Worm (Caenorhabditis elegans): ENCODE data around the gene Y51A2B.16.
"Not testable (repeated sequence)": the region's sequence is repeated elsewhere in the genome, so short reads cannot be mapped to it uniquely, and the experiment has no call there.

Gene Y51A2B.16

ce11 chrV:18420797-18421196 lies 23.1 kb upstream of the Y51A2B.16 start, which contains the start of gene srj-26:
Gene srj-26 (plus strand): TSS chrV:18421097.
- TF ChIP-seq med-1 (GFP tag; optimal IDR thresholded peaks at IDR 0.05; ENCODE audit: insufficient read depth) (no peak), ztf-29 (GFP tag; IDR thresholded peaks at IDR 0.05) (no peak), T22C8.4 (GFP tag; IDR thresholded peaks at IDR 0.05) (no peak), tab-1 (GFP tag; IDR thresholded peaks at IDR 0.05) (no peak), klf-2 (GFP tag; conservative IDR thresholded peaks at IDR 0.05) (no peak), flt-1 (GFP tag; IDR thresholded peaks at IDR 0.05) (no peak), ref-1 (GFP tag; conservative IDR thresholded peaks at IDR 0.05) (no peak), ztf-23 (GFP tag; IDR thresholded peaks at IDR 0.05) (no peak), cog-1 (tag; optimal IDR thresholded peaks at IDR 0.05) (no peak)

ce11 chrV:18414051-18414450 lies 16.3 kb upstream of the Y51A2B.16 start, which contains the start of gene txt-8:
Gene txt-8 (plus strand): TSS chrV:18414351.
- TF ChIP-seq tab-1 (GFP tag; IDR thresholded peaks at IDR 0.05) (no peak), ztf-29 (GFP tag; IDR thresholded peaks at IDR 0.05) (no peak), ztf-23 (GFP tag; IDR thresholded peaks at IDR 0.05) (no peak), ref-1 (GFP tag; conservative IDR thresholded peaks at IDR 0.05) (no peak), T22C8.4 (GFP tag; IDR thresholded peaks at IDR 0.05) (no peak), cog-1 (tag; optimal IDR thresholded peaks at IDR 0.05) (no peak), flt-1 (GFP tag; IDR thresholded peaks at IDR 0.05) (no peak), med-1 (GFP tag; optimal IDR thresholded peaks at IDR 0.05; ENCODE audit: insufficient read depth) (no peak), klf-2 (GFP tag; conservative IDR thresholded peaks at IDR 0.05) (no peak)

ce11 chrV:18412887-18413286 lies 15.2 kb upstream of the Y51A2B.16 start, which contains the start of gene ZK262.2:
Gene ZK262.2 (minus strand): TSS chrV:18412987.
- TF ChIP-seq ztf-23 (GFP tag; IDR thresholded peaks at IDR 0.05) (no peak), tab-1 (GFP tag; IDR thresholded peaks at IDR 0.05) (no peak), klf-2 (GFP tag; conservative IDR thresholded peaks at IDR 0.05) (no peak), flt-1 (GFP tag; IDR thresholded peaks at IDR 0.05) (no peak), ref-1 (GFP tag; conservative IDR thresholded peaks at IDR 0.05) (no peak), T22C8.4 (GFP tag; IDR thresholded peaks at IDR 0.05) (no peak), cog-1 (tag; optimal IDR thresholded peaks at IDR 0.05) (no peak), med-1 (GFP tag; optimal IDR thresholded peaks at IDR 0.05; ENCODE audit: insufficient read depth) (no peak), ztf-29 (GFP tag; IDR thresholded peaks at IDR 0.05) (no peak)

- TF ChIP-seq T22C8.4 (GFP tag; IDR thresholded peaks at IDR 0.05) (no peak), flt-1 (GFP tag; IDR thresholded peaks at IDR 0.05) (no peak), ref-1 (GFP tag; conservative IDR thresholded peaks at IDR 0.05) (no peak), ztf-23 (GFP tag; IDR thresholded peaks at IDR 0.05) (no peak), ztf-29 (GFP tag; IDR thresholded peaks at IDR 0.05) (no peak)
Observed at ce11 chrV:18412351-18412750, 14.6 kb upstream of the Y51A2B.16 start.

- no peak for TF ChIP-seq cog-1 (tag; optimal IDR thresholded peaks at IDR 0.05)
- TF ChIP-seq med-1 (GFP tag; optimal IDR thresholded peaks at IDR 0.05; ENCODE audit: insufficient read depth) = no peak
- TF ChIP-seq klf-2 (GFP tag; conservative IDR thresholded peaks at IDR 0.05) = no peak
- TF ChIP-seq ref-1 (GFP tag; conservative IDR thresholded peaks at IDR 0.05) = no peak
- TF ChIP-seq tab-1 (GFP tag; IDR thresholded peaks at IDR 0.05) = no peak
- no peak for TF ChIP-seq flt-1 (GFP tag; IDR thresholded peaks at IDR 0.05)
- TF ChIP-seq ztf-23 (GFP tag; IDR thresholded peaks at IDR 0.05) = no peak
- no peak for TF ChIP-seq ztf-29 (GFP tag; IDR thresholded peaks at IDR 0.05)
- no peak for TF ChIP-seq T22C8.4 (GFP tag; IDR thresholded peaks at IDR 0.05)
Observed at ce11 chrV:18410142-18410541, 12.4 kb upstream of the Y51A2B.16 start, which contains the start of gene srh-207. Gene srh-207 (minus strand): TSS chrV:18410242.

- not testable (repeated sequence) for TF ChIP-seq klf-2 (GFP tag; conservative IDR thresholded peaks at IDR 0.05); med-1 (GFP tag; optimal IDR thresholded peaks at IDR 0.05; ENCODE audit: insufficient read depth); ref-1 (GFP tag; conservative IDR thresholded peaks at IDR 0.05)
Observed at ce11 chrV:18404767-18405166, 7.1 kb upstream of the Y51A2B.16 start, which contains the start of gene srh-209. Gene srh-209 (minus strand): TSS chrV:18404867.

ce11 chrV:18402743-18403142 lies 5.0 kb upstream of the Y51A2B.16 start:
- no peak for TF ChIP-seq ztf-23 (GFP tag; IDR thresholded peaks at IDR 0.05)
- no peak for TF ChIP-seq ref-1 (GFP tag; conservative IDR thresholded peaks at IDR 0.05)
- no peak for TF ChIP-seq klf-2 (GFP tag; conservative IDR thresholded peaks at IDR 0.05)
- TF ChIP-seq T22C8.4 (GFP tag; IDR thresholded peaks at IDR 0.05) = no peak
- TF ChIP-seq ztf-29 (GFP tag; IDR thresholded peaks at IDR 0.05) = no peak
- no peak for TF ChIP-seq flt-1 (GFP tag; IDR thresholded peaks at IDR 0.05)
- TF ChIP-seq tab-1 (GFP tag; IDR thresholded peaks at IDR 0.05) = no peak
- TF ChIP-seq med-1 (GFP tag; optimal IDR thresholded peaks at IDR 0.05; ENCODE audit: insufficient read depth) = no peak
- TF ChIP-seq cog-1 (tag; optimal IDR thresholded peaks at IDR 0.05) = no peak

ce11 chrV:18395649-18396048 lies 2.1 kb downstream of the Y51A2B.16 start, which contains the start of gene Y51A2B.9:
Gene Y51A2B.9 (minus strand): TSS chrV:18395749.
- TF ChIP-seq klf-2 (GFP tag; conservative IDR thresholded peaks at IDR 0.05) = no peak
- no peak for TF ChIP-seq ztf-23 (GFP tag; IDR thresholded peaks at IDR 0.05)
- no peak for TF ChIP-seq cog-1 (tag; optimal IDR thresholded peaks at IDR 0.05)
- TF ChIP-seq med-1 (GFP tag; optimal IDR thresholded peaks at IDR 0.05; ENCODE audit: insufficient read depth) = no peak
- no peak for TF ChIP-seq tab-1 (GFP tag; IDR thresholded peaks at IDR 0.05)
- no peak for TF ChIP-seq ztf-29 (GFP tag; IDR thresholded peaks at IDR 0.05)
- TF ChIP-seq ref-1 (GFP tag; conservative IDR thresholded peaks at IDR 0.05) = no peak
- no peak for TF ChIP-seq T22C8.4 (GFP tag; IDR thresholded peaks at IDR 0.05)
- no peak for TF ChIP-seq flt-1 (GFP tag; IDR thresholded peaks at IDR 0.05)

ce11 chrV:18394203-18394602 lies 3.5 kb downstream of the Y51A2B.16 start, which contains the start of gene Y51A2B.6:
Gene Y51A2B.6 (minus strand): TSS chrV:18394303.
- TF ChIP-seq ztf-29 (GFP tag; IDR thresholded peaks at IDR 0.05) (no peak), med-1 (GFP tag; optimal IDR thresholded peaks at IDR 0.05; ENCODE audit: insufficient read depth) (no peak), ref-1 (GFP tag; conservative IDR thresholded peaks at IDR 0.05) (no peak), T22C8.4 (GFP tag; IDR thresholded peaks at IDR 0.05) (no peak), cog-1 (tag; optimal IDR thresholded peaks at IDR 0.05) (no peak), tab-1 (GFP tag; IDR thresholded peaks at IDR 0.05) (no peak), klf-2 (GFP tag; conservative IDR thresholded peaks at IDR 0.05) (no peak), flt-1 (GFP tag; IDR thresholded peaks at IDR 0.05) (no peak), ztf-23 (GFP tag; IDR thresholded peaks at IDR 0.05) (no peak)

ce11 chrV:18389046-18389445 lies 8.7 kb downstream of the Y51A2B.16 start, which contains the start of the genes Y51A2B.4 and Y51A2B.5:
Gene Y51A2B.4 (minus strand): TSS chrV:18389146.
Gene Y51A2B.5 (plus strand): TSS chrV:18389277.
- TF ChIP-seq med-1 (GFP tag; optimal IDR thresholded peaks at IDR 0.05; ENCODE audit: insufficient read depth) (no peak), flt-1 (GFP tag; IDR thresholded peaks at IDR 0.05) (no peak), ztf-29 (GFP tag; IDR thresholded peaks at IDR 0.05) (no peak), cog-1 (tag; optimal IDR thresholded peaks at IDR 0.05) (no peak), ztf-23 (GFP tag; IDR thresholded peaks at IDR 0.05) (no peak), tab-1 (GFP tag; IDR thresholded peaks at IDR 0.05) (no peak), klf-2 (GFP tag; conservative IDR thresholded peaks at IDR 0.05) (no peak), T22C8.4 (GFP tag; IDR thresholded peaks at IDR 0.05) (no peak), ref-1 (GFP tag; conservative IDR thresholded peaks at IDR 0.05) (no peak)
